1 fruit fly cellular context compared by ENCODE assay signal in genomic region chr3R:23067209-23067826, dm6.
TF ChIP-seq lines count a peak whose summit lies in the region.

CG17111 (minus strand) TSS chr3R:23067259.

TF ChIP-seq in whole organism, embryonic, 481 proteins besides CTCF, POLR2A, EP300 and RAD21 (continued from another document and continues in another):
- TF ChIP-seq Hr51 (GFP tag; optimal IDR thresholded peaks at IDR 0.05; lab: Kevin White, UChicago) (peak in 1 of 2 experiments; percentile 71), CG3407 (GFP tag; optimal IDR thresholded peaks at IDR 0.05; lab: Kevin White, UChicago) (no peak), gem (tag; optimal IDR thresholded peaks at IDR 0.05; lab: Kevin White, UChicago) (peak; percentile 72), Med (GFP tag; lab: Kevin White, UChicago) (peak; percentile 57), CG13624 (GFP tag; optimal IDR thresholded peaks at IDR 0.05; lab: Kevin White, UChicago) (no peak), dysf (GFP tag; IDR thresholded peaks at IDR 0.05; lab: Robert Waterston, UW) (peak; percentile 36; the same call in 2 of the 3 replicates), HmgZ (tag; optimal IDR thresholded peaks at IDR 0.05; lab: Kevin White, UChicago) (no peak), kay (GFP tag; optimal IDR thresholded peaks at IDR 0.05; lab: Kevin White, UChicago) (no peak), CG11504 (tag; optimal IDR thresholded peaks at IDR 0.05; lab: Kevin White, UChicago) (peak; percentile 78), Max (GFP tag; optimal IDR thresholded peaks at IDR 0.05; lab: Kevin White, UChicago) (peak; percentile 6), Atf3 (GFP tag; optimal IDR thresholded peaks at IDR 0.05; lab: Kevin White, UChicago) (no peak), ham (GFP tag; IDR thresholded peaks at IDR 0.05; lab: Robert Waterston, UW) (no peak), CG1233 (GFP tag; optimal IDR thresholded peaks at IDR 0.05; lab: Kevin White, UChicago) (peak; percentile 4), CG13424 (tag; optimal IDR thresholded peaks at IDR 0.05; lab: Kevin White, UChicago) (peak; percentile 54), ATbp (GFP tag; optimal IDR thresholded peaks at IDR 0.05; lab: Kevin White, UChicago) (peak; percentile 33), CG10462 (GFP tag; optimal IDR thresholded peaks at IDR 0.05; lab: Kevin White, UChicago) (no peak), dmrt99B (tag; optimal IDR thresholded peaks at IDR 0.05; lab: Kevin White, UChicago) (peak; percentile 65), CG7839 (tag; optimal IDR thresholded peaks at IDR 0.05; lab: Kevin White, UChicago) (peak; percentile 59), grn (GFP tag; optimal IDR thresholded peaks at IDR 0.05; lab: Kevin White, UChicago) (no peak), toy (GFP tag; IDR thresholded peaks at IDR 0.05; lab: Robert Waterston, UW) (no peak), bsh (GFP tag; optimal IDR thresholded peaks at IDR 0.05; lab: Kevin White, UChicago) (no peak), vfl (GFP tag; optimal IDR thresholded peaks at IDR 0.05; lab: Kevin White, UChicago) (no peak), fd96Cb (tag; optimal IDR thresholded peaks at IDR 0.05; lab: Kevin White, UChicago) (peak; percentile 37), vvl (GFP tag; IDR thresholded peaks at IDR 0.05; lab: Robert Waterston, UW) (peak; percentile 44), cg (GFP tag; optimal IDR thresholded peaks at IDR 0.05; lab: Kevin White, UChicago) (no peak), caup (GFP tag; optimal IDR thresholded peaks at IDR 0.05; lab: Kevin White, UChicago; ENCODE audit: severe bottlenecking) (peak; percentile 23), nerfin-1 (tag; optimal IDR thresholded peaks at IDR 0.05; lab: Kevin White, UChicago) (no peak), lmd (GFP tag; IDR thresholded peaks at IDR 0.05; lab: Robert Waterston, UW) (peak; percentile 66), CG9215 (GFP tag; IDR thresholded peaks at IDR 0.05; lab: Robert Waterston, UW) (no peak), Abd-B (GFP tag; optimal IDR thresholded peaks at IDR 0.05; lab: Kevin White, UChicago) (peak; percentile 22), CG9727 (GFP tag; optimal IDR thresholded peaks at IDR 0.05; lab: Kevin White, UChicago) (peak; percentile 44), pan (optimal IDR thresholded peaks at IDR 0.05; lab: Kevin White, UChicago) (no peak), pan (GFP tag; optimal IDR thresholded peaks at IDR 0.05 in 1 of 2, IDR thresholded peaks at IDR 0.05 in 1 of 2) (peak in 1 of 2 experiments; percentile 30), CG18599 (GFP tag; optimal IDR thresholded peaks at IDR 0.05; lab: Kevin White, UChicago) (peak; percentile 46), otp (GFP tag; IDR thresholded peaks at IDR 0.05; lab: Robert Waterston, UW) (no peak), CG30403 (GFP tag; optimal IDR thresholded peaks at IDR 0.05; lab: Kevin White, UChicago) (peak; percentile 57), Fer1 (GFP tag; optimal IDR thresholded peaks at IDR 0.05; lab: Kevin White, UChicago) (no peak), Dek (tag; optimal IDR thresholded peaks at IDR 0.05; lab: Kevin White, UChicago) (peak; percentile 4), CG14860 (GFP tag; IDR thresholded peaks at IDR 0.05; lab: Robert Waterston, UW; ENCODE audit: partially characterized antibody) (no peak), Mes4 (GFP tag; optimal IDR thresholded peaks at IDR 0.05; lab: Kevin White, UChicago) (no peak), Chrac-16 (GFP tag; optimal IDR thresholded peaks at IDR 0.05; lab: Kevin White, UChicago) (no peak), CG4730 (GFP tag; IDR thresholded peaks at IDR 0.05; lab: Robert Waterston, UW) (0 out of 2 replicates have a peak, but pooled peaks have one; percentile 5), wor (GFP tag; IDR thresholded peaks at IDR 0.05; lab: Robert Waterston, UW) (0 out of 2 replicates have a peak, but pooled peaks have one; percentile 13), CG4820 (GFP tag; optimal IDR thresholded peaks at IDR 0.05; lab: Kevin White, UChicago) (peak; percentile 44), ewg (GFP tag; optimal IDR thresholded peaks at IDR 0.05; lab: Kevin White, UChicago) (peak; percentile 9), aop (GFP tag; IDR thresholded peaks at IDR 0.05; lab: Robert Waterston, UW) (no peak), ci (GFP tag; IDR thresholded peaks at IDR 0.05; lab: Robert Waterston, UW) (no peak), chm (GFP tag; IDR thresholded peaks at IDR 0.05; lab: Robert Waterston, UW) (no peak), cwo (GFP tag; optimal IDR thresholded peaks at IDR 0.05; lab: Kevin White, UChicago) (peak; percentile 24), CG3281 (GFP tag; optimal IDR thresholded peaks at IDR 0.05; lab: Kevin White, UChicago) (peak; percentile 29), tgo (GFP tag; IDR thresholded peaks at IDR 0.05; lab: Robert Waterston, UW) (peak; percentile 17; the same call in 1 of the 3 replicates), CG15269 (tag; optimal IDR thresholded peaks at IDR 0.05; lab: Kevin White, UChicago) (peak; percentile 52), Ptx1 (GFP tag; IDR thresholded peaks at IDR 0.05; lab: Robert Waterston, UW) (peak; percentile 46), Dfd (GFP tag; optimal IDR thresholded peaks at IDR 0.05; lab: Kevin White, UChicago) (no peak), tx (GFP tag; optimal IDR thresholded peaks at IDR 0.05; lab: Kevin White, UChicago) (no peak), esg (GFP tag; conservative IDR thresholded peaks at IDR 0.05; lab: Robert Waterston, UW) (peak; percentile 24; the same call in 1 of the 2 replicates), CG15479 (GFP tag; optimal IDR thresholded peaks at IDR 0.05; lab: Kevin White, UChicago) (no peak), CG17361 (GFP tag; IDR thresholded peaks at IDR 0.05; lab: Robert Waterston, UW) (no peak; the same call in 2 of the 3 replicates), CG10147 (GFP tag; optimal IDR thresholded peaks at IDR 0.05; lab: Kevin White, UChicago) (peak; percentile 37), ttk (GFP tag; IDR thresholded peaks at IDR 0.05; lab: Robert Waterston, UW) (0 out of 2 replicates have a peak, but pooled peaks have one; percentile 35), br (optimal IDR thresholded peaks at IDR 0.05; lab: Kevin White, UChicago) (no peak), exex (tag; optimal IDR thresholded peaks at IDR 0.05; lab: Kevin White, UChicago) (no peak), Usf (GFP tag; optimal IDR thresholded peaks at IDR 0.05; lab: Kevin White, UChicago) (no peak), luna (GFP tag; optimal IDR thresholded peaks at IDR 0.05; lab: Kevin White, UChicago) (no peak), Deaf1 (tag; optimal IDR thresholded peaks at IDR 0.05; lab: Kevin White, UChicago) (peak; percentile 8), dpn (GFP tag; optimal IDR thresholded peaks at IDR 0.05; lab: Kevin White, UChicago) (peak in 1 of 2 experiments; percentile 53), CG5245 (GFP tag; optimal IDR thresholded peaks at IDR 0.05; lab: Kevin White, UChicago) (peak; percentile 0), CG8924 (tag; optimal IDR thresholded peaks at IDR 0.05; lab: Kevin White, UChicago) (peak; percentile 43), Aef1 (GFP tag; IDR thresholded peaks at IDR 0.05; lab: Robert Waterston, UW) (no peak), Dip3 (GFP tag; optimal IDR thresholded peaks at IDR 0.05; lab: Kevin White, UChicago) (no peak), disco-r (GFP tag; optimal IDR thresholded peaks at IDR 0.05; lab: Kevin White, UChicago) (no peak), sens (GFP tag; lab: Kevin White, UChicago) (peak; percentile 75), ap (GFP tag; IDR thresholded peaks at IDR 0.05; lab: Robert Waterston, UW) (no peak), bab2 (GFP tag; optimal IDR thresholded peaks at IDR 0.05; lab: Kevin White, UChicago) (peak; percentile 5), Ada2b (GFP tag; IDR thresholded peaks at IDR 0.05; lab: Robert Waterston, UW) (0 out of 2 replicates have a peak, but pooled peaks have one; percentile 18), CG7786 (GFP tag; optimal IDR thresholded peaks at IDR 0.05; lab: Kevin White, UChicago) (no peak), CG6689 (GFP tag; IDR thresholded peaks at IDR 0.05; lab: Robert Waterston, UW) (0 out of 2 replicates have a peak, but pooled peaks have one; percentile 6), CG14014 (GFP tag; IDR thresholded peaks at IDR 0.05; lab: Robert Waterston, UW) (no peak), Blimp-1 (GFP tag; optimal IDR thresholded peaks at IDR 0.05; lab: Kevin White, UChicago) (peak; percentile 38), az2 (GFP tag; optimal IDR thresholded peaks at IDR 0.05; lab: Kevin White, UChicago) (peak; percentile 15), zen (tag; optimal IDR thresholded peaks at IDR 0.05; lab: Kevin White, UChicago) (no peak), CG15696 (tag; optimal IDR thresholded peaks at IDR 0.05; lab: Kevin White, UChicago) (no peak), prd (optimal IDR thresholded peaks at IDR 0.05; lab: Kevin White, UChicago) (no peak), prd (GFP tag; IDR thresholded peaks at IDR 0.05; lab: Robert Waterston, UW) (0 out of 3 replicates have a peak, but pooled peaks have one; percentile 19), gro (GFP tag; optimal IDR thresholded peaks at IDR 0.05; lab: Kevin White, UChicago) (no peak), HHEX (GFP tag; optimal IDR thresholded peaks at IDR 0.05; lab: Kevin White, UChicago) (peak; percentile 46), row (GFP tag; IDR thresholded peaks at IDR 0.05; lab: Robert Waterston, UW) (peak; percentile 48), Xbp1 (GFP tag; optimal IDR thresholded peaks at IDR 0.05; lab: Kevin White, UChicago) (peak; percentile 25), lbe (GFP tag; optimal IDR thresholded peaks at IDR 0.05; lab: Kevin White, UChicago) (no peak), CG10274 (GFP tag; optimal IDR thresholded peaks at IDR 0.05; lab: Kevin White, UChicago) (no peak), Hmr (GFP tag; optimal IDR thresholded peaks at IDR 0.05; lab: Kevin White, UChicago) (peak; percentile 37), CG2875 (GFP tag; optimal IDR thresholded peaks at IDR 0.05; lab: Kevin White, UChicago) (no peak), knrl (GFP tag; IDR thresholded peaks at IDR 0.05; lab: Robert Waterston, UW; ENCODE audit: partially characterized antibody) (no peak), CG7928 (GFP tag; optimal IDR thresholded peaks at IDR 0.05; lab: Kevin White, UChicago) (no peak), Atf6 (GFP tag; IDR thresholded peaks at IDR 0.05; lab: Robert Waterston, UW) (no peak), CG12391 (tag; optimal IDR thresholded peaks at IDR 0.05; lab: Kevin White, UChicago) (peak; percentile 46), CG10431 (GFP tag; optimal IDR thresholded peaks at IDR 0.05; lab: Kevin White, UChicago) (no peak), tin (GFP tag; optimal IDR thresholded peaks at IDR 0.05; lab: Kevin White, UChicago) (peak; percentile 27), onecut (GFP tag; IDR thresholded peaks at IDR 0.05; lab: Robert Waterston, UW) (0 out of 2 replicates have a peak, but pooled peaks have one; percentile 5), B-H2 (GFP tag; optimal IDR thresholded peaks at IDR 0.05; lab: Kevin White, UChicago) (no peak), CG16779 (GFP tag; IDR thresholded peaks at IDR 0.05; lab: Robert Waterston, UW) (no peak), Dp (GFP tag; optimal IDR thresholded peaks at IDR 0.05; lab: Kevin White, UChicago) (no peak), Awh (GFP tag; IDR thresholded peaks at IDR 0.05; lab: Robert Waterston, UW) (no peak), lab (GFP tag; optimal IDR thresholded peaks at IDR 0.05; lab: Kevin White, UChicago) (peak; percentile 45), CG6854 (GFP tag; optimal IDR thresholded peaks at IDR 0.05; lab: Kevin White, UChicago) (no peak), CG8359 (GFP tag; optimal IDR thresholded peaks at IDR 0.05; lab: Kevin White, UChicago; ENCODE audit: borderline replicate concordance) (no peak), repo (GFP tag; optimal IDR thresholded peaks at IDR 0.05; lab: Kevin White, UChicago) (no peak), CG18011 (GFP tag; optimal IDR thresholded peaks at IDR 0.05; lab: Kevin White, UChicago) (no peak), CG7556 (GFP tag; optimal IDR thresholded peaks at IDR 0.05; lab: Kevin White, UChicago) (peak; percentile 66), phol (tag; optimal IDR thresholded peaks at IDR 0.05; lab: Kevin White, UChicago) (peak; percentile 60), CG2678 (tag; optimal IDR thresholded peaks at IDR 0.05; lab: Kevin White, UChicago) (peak; percentile 70), CG7271 (tag; optimal IDR thresholded peaks at IDR 0.05; lab: Kevin White, UChicago) (no peak), hkb (optimal IDR thresholded peaks at IDR 0.05; lab: Kevin White, UChicago) (no peak), hkb (GFP tag; IDR thresholded peaks at IDR 0.05; lab: Robert Waterston, UW) (peak; percentile 38; the same call in 1 of the 2 replicates), wdn (GFP tag; IDR thresholded peaks at IDR 0.05; lab: Robert Waterston, UW) (no peak), Hsf (GFP tag; optimal IDR thresholded peaks at IDR 0.05; lab: Kevin White, UChicago) (peak; percentile 18), GATAe (GFP tag; conservative IDR thresholded peaks at IDR 0.05; lab: Robert Waterston, UW) (no peak), Tbp (GFP tag; optimal IDR thresholded peaks at IDR 0.05; lab: Kevin White, UChicago) (no peak), zfh1 (GFP tag; IDR thresholded peaks at IDR 0.05; lab: Robert Waterston, UW) (no peak), CG11695 (GFP tag; IDR thresholded peaks at IDR 0.05; lab: Robert Waterston, UW) (0 out of 3 replicates have a peak, but pooled peaks have one; percentile 12), Mrtf (GFP tag; IDR thresholded peaks at IDR 0.05; lab: Robert Waterston, UW) (no peak), CG31441 (GFP tag; IDR thresholded peaks at IDR 0.05; lab: Robert Waterston, UW) (peak; percentile 60; the same call in 1 of the 2 replicates), slou (GFP tag; optimal IDR thresholded peaks at IDR 0.05; lab: Kevin White, UChicago) (no peak), CG1792 (GFP tag; optimal IDR thresholded peaks at IDR 0.05; lab: Kevin White, UChicago) (no peak), Oli (tag; optimal IDR thresholded peaks at IDR 0.05; lab: Kevin White, UChicago) (peak; percentile 62), CG3163 (GFP tag; optimal IDR thresholded peaks at IDR 0.05; lab: Kevin White, UChicago) (no peak), Eip74EF (GFP tag; optimal IDR thresholded peaks at IDR 0.05; lab: Kevin White, UChicago) (no peak), ranshi (GFP tag; IDR thresholded peaks at IDR 0.05; lab: Robert Waterston, UW) (no peak), chif (GFP tag; optimal IDR thresholded peaks at IDR 0.05; lab: Kevin White, UChicago) (no peak), CG34376 (GFP tag; optimal IDR thresholded peaks at IDR 0.05; lab: Kevin White, UChicago) (no peak), cad (GFP tag; optimal IDR thresholded peaks at IDR 0.05; lab: Kevin White, UChicago) (no peak), CG12769 (tag; optimal IDR thresholded peaks at IDR 0.05; lab: Kevin White, UChicago) (no peak), lilli (GFP tag; optimal IDR thresholded peaks at IDR 0.05; lab: Kevin White, UChicago) (peak; percentile 3), CG15514 (GFP tag; optimal IDR thresholded peaks at IDR 0.05; lab: Kevin White, UChicago) (no peak)
